Worm (Caenorhabditis elegans) whole organism, L4 larva: ENCODE results near the gene pyk-2.
A peak's percentile ranks its signal among the peaks of the same experiment; 100 is the strongest.

ENCODE experiments used
- D1046.2 ChIP-seq: fragments of 200-800 bp; sonication (Bioruptor generic); IDR thresholded peaks from 2 replicates; pipeline ENCODE4 v1.3.6; 2022; ENCODE audit warnings: missing genetic modification characterization, missing compliant biosample characterization
- F10B5.3 ChIP-seq: sonication (generic microtip); optimal IDR thresholded peaks from 2 replicates; lab custom pipeline; 2016; ENCODE audit warnings: mild to moderate bottlenecking, missing genetic modification characterization, missing compliant biosample characterization
- F44E2.7 ChIP-seq: fragments of 200-800 bp; sonication (Bioruptor generic); IDR thresholded peaks from 2 replicates; pipeline ENCODE4 v2.1.2; 2022; ENCODE audit warnings: missing genetic modification characterization, missing compliant biosample characterization
- F49E8.2 ChIP-seq: sonication (generic microtip); optimal IDR thresholded peaks from 2 replicates; lab custom pipeline; 2016; ENCODE audit warnings: missing compliant biosample characterization, mild to moderate bottlenecking, missing genetic modification characterization, borderline replicate concordance
- R02D3.7 ChIP-seq: fragments of 150-350 bp; sonication (generic microtip); optimal IDR thresholded peaks from 3 replicates; lab custom pipeline; 2014; ENCODE audit warnings: missing biosample characterization, missing genetic modification characterization
- T26A8.4 ChIP-seq: fragments of 200-800 bp; sonication (Bioruptor generic); IDR thresholded peaks from 2 replicates; pipeline ENCODE4 v1.3.6; 2022; ENCODE audit warnings: missing genetic modification characterization, missing compliant biosample characterization
- Y105C5A.15 ChIP-seq: fragments of 200-800 bp; sonication (Bioruptor generic); IDR thresholded peaks from 2 replicates; pipeline ENCODE4 v1.3.6; 2022; ENCODE audit warnings: missing genetic modification characterization, missing compliant biosample characterization
- ZK337.2 ChIP-seq: fragments of 200-800 bp; sonication (Bioruptor generic); IDR thresholded peaks from 2 replicates; pipeline ENCODE4 v1.3.6; 2022; ENCODE audit warnings: missing genetic modification reagents, missing genetic modification characterization, missing compliant biosample characterization
- ZK546.5 ChIP-seq, 2 experiments: sonication (generic microtip); optimal IDR thresholded peaks; 2 replicates each; lab custom pipeline; 2017; ENCODE audit warnings: missing biosample characterization in 2 of 2, missing genetic modification characterization in 2 of 2
- aha-1 ChIP-seq: fragments of 150-350 bp; peaks from one replicate; lab custom pipeline; 2014; ENCODE audit warnings: missing biosample characterization, missing genetic modification characterization
- aly-2 ChIP-seq: sonication (generic microtip); optimal IDR thresholded peaks from 2 replicates; lab custom pipeline; 2018; ENCODE audit warnings: missing biosample characterization, missing genetic modification characterization
- ama-1 ChIP-seq: fragments of 150-350 bp; optimal IDR thresholded peaks from 2 replicates; lab custom pipeline; 2014; ENCODE audit warnings: inconsistent platforms, mixed read lengths
- ceh-20 ChIP-seq: fragments of 200-800 bp; sonication (Bioruptor generic); IDR thresholded peaks from 2 replicates; pipeline ENCODE4 v1.3.6; 2022; ENCODE audit warnings: missing genetic modification reagents, missing genetic modification characterization, missing compliant biosample characterization
- daf-12 ChIP-seq: fragments of 150-350 bp; optimal IDR thresholded peaks from 2 replicates; lab custom pipeline; 2014; ENCODE audit warnings: missing biosample characterization, missing genetic modification reagents, missing genetic modification characterization
- daf-16 ChIP-seq, 3 experiments: sonication (generic microtip); optimal IDR thresholded peaks; 2 replicates each; lab custom pipeline; 2016 to 2017; ENCODE audit warnings: missing genetic modification characterization in 3 of 3, missing genetic modification reagents in 3 of 3, mild to moderate bottlenecking in 2 of 3, missing compliant biosample characterization in 2 of 3, missing biosample characterization in 1 of 3, moderate library complexity in 1 of 3
- daf-19 ChIP-seq: fragments of 200-800 bp; sonication (Bioruptor generic); conservative IDR thresholded peaks from 2 replicates; pipeline ENCODE4 v1.3.6; 2022; ENCODE audit warnings: missing genetic modification characterization, missing compliant biosample characterization
- dmd-6 ChIP-seq: fragments of 200-800 bp; sonication (Bioruptor generic); IDR thresholded peaks from 2 replicates; pipeline ENCODE4 v1.3.6; 2022; ENCODE audit warnings: missing genetic modification reagents, missing genetic modification characterization, missing compliant biosample characterization
- dve-1 ChIP-seq: sonication (generic microtip); optimal IDR thresholded peaks from 2 replicates; lab custom pipeline; 2017; ENCODE audit warnings: antibody characterized with exemption, mild to moderate bottlenecking, missing genetic modification characterization, missing compliant biosample characterization; ENCODE audit not compliant: insufficient read depth
- egl-27 ChIP-seq: sonication (generic microtip); optimal IDR thresholded peaks from 3 replicates; lab custom pipeline; 2017; ENCODE audit warnings: missing biosample characterization, missing genetic modification reagents, missing genetic modification characterization
- egl-43 ChIP-seq: fragments of 200-800 bp; sonication (Bioruptor generic); IDR thresholded peaks from 2 replicates; pipeline ENCODE4 v1.3.6; 2022; ENCODE audit warnings: missing genetic modification reagents, missing genetic modification characterization, missing compliant biosample characterization
- hmg-1.1 ChIP-seq: fragments of 200-800 bp; sonication (Bioruptor generic); IDR thresholded peaks from 2 replicates; pipeline ENCODE4 v1.3.6; 2022; ENCODE audit warnings: missing genetic modification reagents, missing genetic modification characterization, missing compliant biosample characterization
- jun-1 ChIP-seq: fragments of 150-350 bp; optimal IDR thresholded peaks from 2 replicates; lab custom pipeline; 2014; ENCODE audit warnings: missing biosample characterization, missing genetic modification reagents, missing genetic modification characterization
- lin-38 ChIP-seq: fragments of 200-800 bp; sonication (Bioruptor generic); IDR thresholded peaks from 2 replicates; pipeline ENCODE4 v1.3.6; 2022; ENCODE audit warnings: missing genetic modification reagents, missing genetic modification characterization, missing compliant biosample characterization
- madf-5 ChIP-seq, 2 experiments: fragments of 200-800 bp; sonication (Bioruptor generic); IDR thresholded peaks; 2 replicates each; pipeline ENCODE4 v1.3.6; 2022; ENCODE audit warnings: missing compliant biosample characterization in 2 of 2, missing genetic modification characterization in 2 of 2
- mdl-1 ChIP-seq, 2 experiments: fragments of 150-350 bp in 1 of 2; sonication (generic microtip) in 1 of 2; optimal IDR thresholded peaks; 2 replicates each; lab custom pipeline; 2014 to 2017; ENCODE audit warnings: missing biosample characterization in 2 of 2, missing genetic modification characterization in 2 of 2
- mdt-29 ChIP-seq: fragments of 200-800 bp; sonication (Bioruptor generic); IDR thresholded peaks from 2 replicates; pipeline ENCODE4 v1.3.6; 2022; ENCODE audit warnings: missing genetic modification reagents, missing genetic modification characterization, missing compliant biosample characterization
- nhr-102 ChIP-seq: sonication (generic microtip); optimal IDR thresholded peaks from 2 replicates; lab custom pipeline; 2016; ENCODE audit warnings: mild to moderate bottlenecking, missing genetic modification characterization, moderate library complexity, missing compliant biosample characterization
- nhr-111 ChIP-seq: fragments of 200-800 bp; sonication (Bioruptor generic); optimal IDR thresholded peaks from 2 replicates; lab custom pipeline; 2018; ENCODE audit warnings: mild to moderate bottlenecking, missing genetic modification characterization, missing compliant biosample characterization
- nhr-42 ChIP-seq: fragments of 200-800 bp; sonication (Bioruptor generic); IDR thresholded peaks from 2 replicates; pipeline ENCODE4 v1.3.6; 2022; ENCODE audit warnings: missing genetic modification characterization, missing compliant biosample characterization
- pha-4 ChIP-seq, 2 experiments: fragments of 150-350 bp in 1 of 2; fragments of 200-800 bp in 1 of 2; sonication (Bioruptor generic) in 1 of 2; IDR thresholded peaks in 1 of 2; optimal IDR thresholded peaks in 1 of 2; 2 replicates each; pipeline versions ENCODE4 v1.3.6 to Lab custom; 2014 to 2022; ENCODE audit warnings: missing genetic modification characterization in 2 of 2, missing genetic modification reagents in 2 of 2, missing biosample characterization in 1 of 2, missing compliant biosample characterization in 1 of 2
- php-3 ChIP-seq: fragments of 200-800 bp; sonication (Bioruptor generic); IDR thresholded peaks from 2 replicates; pipeline ENCODE4 v1.3.6; 2022; ENCODE audit warnings: missing genetic modification reagents, missing genetic modification characterization, missing compliant biosample characterization
- pqm-1 ChIP-seq: sonication (generic microtip); optimal IDR thresholded peaks from 2 replicates; lab custom pipeline; 2017; ENCODE audit warnings: missing biosample characterization, missing genetic modification characterization
- saeg-2 ChIP-seq: fragments of 200-800 bp; sonication (Bioruptor generic); IDR thresholded peaks from 2 replicates; pipeline ENCODE4 v1.3.6; 2022; ENCODE audit warnings: missing genetic modification reagents, missing genetic modification characterization, missing compliant biosample characterization
- set-16 ChIP-seq: fragments of 200-800 bp; sonication (Bioruptor generic); IDR thresholded peaks from 2 replicates; pipeline ENCODE4 v1.3.6; 2022; ENCODE audit warnings: missing genetic modification reagents, missing genetic modification characterization, missing compliant biosample characterization
- snpc-4 ChIP-seq: fragments of 150-350 bp; optimal IDR thresholded peaks from 2 replicates; lab custom pipeline; 2014; ENCODE audit warnings: missing biosample characterization, missing genetic modification characterization
- unc-130 ChIP-seq: sonication (generic microtip); optimal IDR thresholded peaks from 2 replicates; lab custom pipeline; 2016; ENCODE audit warnings: missing genetic modification reagents, missing genetic modification characterization, missing compliant biosample characterization
- unc-39 ChIP-seq: sonication (generic microtip); optimal IDR thresholded peaks from 2 replicates; lab custom pipeline; 2017; ENCODE audit warnings: missing biosample characterization, missing genetic modification characterization
- ztf-11 ChIP-seq: fragments of 150-350 bp; optimal IDR thresholded peaks from 2 replicates; lab custom pipeline; 2014; ENCODE audit warnings: missing biosample characterization, missing genetic modification characterization

pyk-2 gene

DNA sequence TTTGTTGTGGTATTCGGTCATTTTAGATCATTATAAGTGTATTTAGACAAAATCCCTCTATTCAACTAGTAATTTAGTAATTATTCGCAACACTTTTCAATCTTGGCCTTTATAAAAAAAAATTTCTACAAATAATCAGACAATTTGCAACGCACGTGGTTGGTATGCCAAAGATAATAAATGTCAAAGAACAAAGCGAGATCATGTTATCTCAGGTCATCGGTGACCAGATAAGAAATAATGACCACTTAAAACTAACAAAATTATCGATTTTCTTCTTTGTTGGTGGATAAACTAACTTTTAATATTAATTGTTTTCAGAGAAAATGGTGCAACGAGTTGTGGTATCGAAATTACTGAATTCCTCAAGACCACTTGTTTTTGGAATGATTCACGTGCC, 28.5 kb upstream of the pyk-2 start, which contains the start of gene F13E9.13:
Gene F13E9.13 (plus strand): TSS at position 317 of the 400 bp plus-strand sequence.
- TF ChIP-seq aly-2 (no peak), snpc-4 (no peak), unc-39 (tag; lab: Kevin White, UChicago) (no peak), R02D3.7 (tag; lab: Kevin White, UChicago) (no peak), ztf-11 (tag; lab: Kevin White, UChicago) (no peak), daf-12 (tag; lab: Kevin White, UChicago) (no peak), daf-19 (no peak), php-3 (GFP tag; lab: Robert Waterston, UW) (peak; percentile 85), ceh-20 (no peak), pqm-1 (tag; lab: Kevin White, UChicago) (peak; percentile 2), saeg-2 (no peak), F49E8.2 (tag; lab: Kevin White, UChicago) (no peak), D1046.2 (GFP tag; lab: Robert Waterston, UW) (no peak), Y105C5A.15 (no peak), daf-16 (GFP tag; optimal IDR thresholded peaks at IDR 0.05; lab: Kevin White, UChicago) (no peak), daf-16 (tag; optimal IDR thresholded peaks at IDR 0.05; lab: Kevin White, UChicago) (no peak), dve-1 (tag; lab: Kevin White, UChicago) (peak; percentile 80), hmg-1.1 (GFP tag; lab: Robert Waterston, UW) (no peak), lin-38 (no peak), mdt-29 (GFP tag; lab: Robert Waterston, UW) (no peak), nhr-111 (GFP tag; lab: Kevin White, UChicago) (no peak), set-16 (GFP tag; lab: Robert Waterston, UW) (no peak), jun-1 (tag; lab: Kevin White, UChicago) (no peak), ama-1 (lab: Kevin White, UChicago) (no peak), ZK546.5 (tag; optimal IDR thresholded peaks at IDR 0.05; lab: Kevin White, UChicago) (no peak), dmd-6 (GFP tag; lab: Robert Waterston, UW) (no peak), F44E2.7 (GFP tag; lab: Robert Waterston, UW) (no peak), unc-130 (GFP tag; lab: Kevin White, UChicago) (no peak), mdl-1 (tag; optimal IDR thresholded peaks at IDR 0.05; lab: Kevin White, UChicago) (peak in 1 of 2 experiments; percentile 30), egl-43 (no peak), F10B5.3 (no peak), pha-4 (GFP tag; IDR thresholded peaks at IDR 0.05; lab: Robert Waterston, UW) (no peak), pha-4 (tag; optimal IDR thresholded peaks at IDR 0.05; lab: Kevin White, UChicago) (no peak), nhr-42 (no peak), egl-27 (tag; lab: Kevin White, UChicago) (no peak)

ce11 chrIV:10884263-10884662, 25.4 kb upstream of the pyk-2 start, which contains the start of gene F13E9.5:
TSS of gene F13E9.5 (minus strand) at chrIV:10884363.
- TF ChIP-seq T26A8.4 (GFP tag; lab: Robert Waterston, UW) (no peak), php-3 (GFP tag; lab: Robert Waterston, UW) (no peak)

- no peak for TF ChIP-seq aha-1 (tag; lab: Kevin White, UChicago)
- no peak for TF ChIP-seq nhr-102 (tag; lab: Kevin White, UChicago)
- no peak for TF ChIP-seq madf-5 (GFP tag; IDR thresholded peaks at IDR 0.05; lab: Robert Waterston, UW)
- no peak for TF ChIP-seq ZK337.2 (GFP tag; lab: Robert Waterston, UW)
- TF ChIP-seq, all 104 proteins: peak for 0
Observed at ce11 chrIV:10885915-10886314, 23.8 kb upstream of the pyk-2 start, which contains the start of gene srlf-11. TSS of gene srlf-11 (minus strand) at chrIV:10886015.
